Worm (Caenorhabditis elegans) whole organism, L1 larva: ENCODE data around the gene C45G9.9.
A peak's percentile ranks its signal among the peaks of the same experiment; 100 is the strongest.

Experiments
- C04F5.9 ChIP-seq: sonication (generic microtip); optimal IDR thresholded peaks from 2 replicates; lab custom pipeline; 2016; ENCODE audit warnings: missing genetic modification characterization, missing compliant biosample characterization
- C16A3.4 ChIP-seq: fragments of 150-350 bp; optimal IDR thresholded peaks from 2 replicates; lab custom pipeline; 2014; ENCODE audit warnings: missing biosample characterization, missing genetic modification characterization
- C34B4.2 ChIP-seq: sonication (generic microtip); optimal IDR thresholded peaks from 2 replicates; lab custom pipeline; 2017; ENCODE audit warnings: mild to moderate bottlenecking, missing genetic modification characterization, missing compliant biosample characterization
- F16B12.6 ChIP-seq: fragments of 150-350 bp; optimal IDR thresholded peaks from 2 replicates; lab custom pipeline; 2014; ENCODE audit warnings: missing biosample characterization, missing genetic modification characterization
- Y116A8C.19 ChIP-seq: sonication (generic microtip); optimal IDR thresholded peaks from 2 replicates; lab custom pipeline; 2016; ENCODE audit warnings: missing compliant biosample characterization, missing genetic modification characterization, borderline replicate concordance
- aha-1 ChIP-seq: fragments of 150-350 bp; optimal IDR thresholded peaks from 2 replicates; lab custom pipeline; 2014; ENCODE audit warnings: missing biosample characterization, missing genetic modification characterization
- aly-2 ChIP-seq: fragments of 150-350 bp; optimal IDR thresholded peaks from 2 replicates; lab custom pipeline; 2014; ENCODE audit warnings: missing biosample characterization, missing genetic modification characterization
- ceh-8 ChIP-seq: fragments of 200-800 bp; sonication (Bioruptor generic); optimal IDR thresholded peaks from 2 replicates; lab custom pipeline; 2018; ENCODE audit warnings: mild to moderate bottlenecking, missing genetic modification characterization, moderate library complexity, missing compliant biosample characterization
- ces-1 ChIP-seq: fragments of 150-350 bp; optimal IDR thresholded peaks from 2 replicates; lab custom pipeline; 2014; ENCODE audit warnings: missing biosample characterization, missing genetic modification reagents, missing genetic modification characterization
- dpl-1 ChIP-seq, 3 experiments: fragments of 150-350 bp in 2 of 3; sonication (generic microtip) in 1 of 3; optimal IDR thresholded peaks; 2 replicates each; lab custom pipeline; 2014 to 2017; ENCODE audit warnings: missing biosample characterization in 3 of 3, missing genetic modification characterization in 3 of 3, missing genetic modification reagents in 3 of 3
- efl-1 ChIP-seq, 4 experiments: fragments of 150-350 bp; optimal IDR thresholded peaks in 3 of 4; peaks in 1 of 4; 1 replicate in 1 of 4; 2 replicates in 3 of 4; lab custom pipeline; 2014; ENCODE audit warnings: missing biosample characterization in 2 of 4, missing genetic modification characterization in 2 of 4, missing genetic modification reagents in 2 of 4
- efl-3 ChIP-seq: fragments of 200-800 bp; sonication (Bioruptor generic); optimal IDR thresholded peaks from 2 replicates; lab custom pipeline; 2018; ENCODE audit warnings: mild to moderate bottlenecking, missing genetic modification characterization, missing compliant biosample characterization
- egl-27 ChIP-seq, 2 experiments: fragments of 150-350 bp in 1 of 2; sonication (generic microtip); optimal IDR thresholded peaks; 3 replicates each; lab custom pipeline; 2017 to 2018; ENCODE audit warnings: missing biosample characterization in 2 of 2, missing genetic modification characterization in 2 of 2, missing genetic modification reagents in 2 of 2
- ets-5 ChIP-seq: fragments of 200-800 bp; sonication (Bioruptor generic); IDR thresholded peaks from 2 replicates; pipeline ENCODE4 v1.3.6; 2022; ENCODE audit warnings: missing genetic modification characterization, missing compliant biosample characterization
- fkh-8 ChIP-seq: sonication (generic microtip); optimal IDR thresholded peaks from 2 replicates; lab custom pipeline; 2016; ENCODE audit warnings: mild to moderate bottlenecking, missing genetic modification characterization, missing compliant biosample characterization
- hlh-4 ChIP-seq: sonication (generic microtip); optimal IDR thresholded peaks from 2 replicates; lab custom pipeline; 2016; ENCODE audit warnings: mild to moderate bottlenecking, missing genetic modification characterization, missing compliant biosample characterization
- hpl-2 ChIP-seq: fragments of 150-350 bp; optimal IDR thresholded peaks from 2 replicates; lab custom pipeline; 2014; ENCODE audit warnings: missing biosample characterization, missing genetic modification reagents, missing genetic modification characterization
- irx-1 ChIP-seq: sonication (generic microtip); optimal IDR thresholded peaks from 2 replicates; lab custom pipeline; 2016; ENCODE audit warnings: missing genetic modification characterization, missing compliant biosample characterization
- isw-1 ChIP-seq: fragments of 200-800 bp; sonication (Bioruptor generic); IDR thresholded peaks from 2 replicates; pipeline ENCODE4 v1.3.6; 2022; ENCODE audit warnings: missing genetic modification characterization, missing compliant biosample characterization
- jun-1 ChIP-seq: fragments of 150-350 bp; optimal IDR thresholded peaks from 2 replicates; lab custom pipeline; 2014; ENCODE audit warnings: missing biosample characterization, missing genetic modification reagents, missing genetic modification characterization
- lin-13 ChIP-seq: fragments of 150-350 bp; optimal IDR thresholded peaks from 2 replicates; lab custom pipeline; 2014; ENCODE audit warnings: missing biosample characterization, missing genetic modification reagents, missing genetic modification characterization
- lin-14 ChIP-seq: fragments of 200-800 bp; sonication (Bioruptor generic); optimal IDR thresholded peaks from 2 replicates; lab custom pipeline; 2018; ENCODE audit warnings: mild to moderate bottlenecking, missing genetic modification characterization, moderate library complexity, missing compliant biosample characterization
- lin-15B ChIP-seq: fragments of 150-350 bp; sonication (generic microtip); optimal IDR thresholded peaks from 3 replicates; lab custom pipeline; 2014; ENCODE audit warnings: missing biosample characterization, missing genetic modification characterization
- lin-35 ChIP-seq, 2 experiments: fragments of 150-350 bp; optimal IDR thresholded peaks; 2 replicates each; lab custom pipeline; 2014; ENCODE audit warnings: missing biosample characterization in 2 of 2, missing genetic modification characterization in 2 of 2, missing genetic modification reagents in 2 of 2
- mab-9 ChIP-seq: fragments of 200-800 bp; sonication (Bioruptor generic); IDR thresholded peaks from 2 replicates; pipeline ENCODE4 v1.3.6; 2022; ENCODE audit warnings: missing genetic modification reagents, missing genetic modification characterization, missing compliant biosample characterization
- mep-1 ChIP-seq: fragments of 150-350 bp; optimal IDR thresholded peaks from 2 replicates; lab custom pipeline; 2014; ENCODE audit warnings: missing biosample characterization, missing genetic modification characterization
- nhr-19 ChIP-seq: fragments of 200-800 bp; sonication (Bioruptor generic); conservative IDR thresholded peaks from 2 replicates; pipeline ENCODE4 v1.3.6; 2022; ENCODE audit warnings: missing genetic modification characterization, missing compliant biosample characterization
- nhr-20 ChIP-seq: sonication (generic microtip); optimal IDR thresholded peaks from 2 replicates; lab custom pipeline; 2016; ENCODE audit warnings: mild to moderate bottlenecking, missing genetic modification characterization, missing compliant biosample characterization
- nhr-237 ChIP-seq: fragments of 150-350 bp; optimal IDR thresholded peaks from 2 replicates; lab custom pipeline; 2014; ENCODE audit warnings: missing biosample characterization, missing genetic modification characterization
- nhr-28 ChIP-seq: fragments of 150-350 bp; optimal IDR thresholded peaks from 2 replicates; lab custom pipeline; 2014; ENCODE audit warnings: missing biosample characterization, missing genetic modification characterization
- nhr-76 ChIP-seq: sonication (generic microtip); optimal IDR thresholded peaks from 2 replicates; lab custom pipeline; 2017; ENCODE audit warnings: missing biosample characterization, missing genetic modification characterization
- nhr-77 ChIP-seq: fragments of 150-350 bp; optimal IDR thresholded peaks from 2 replicates; lab custom pipeline; 2014; ENCODE audit warnings: missing biosample characterization, missing genetic modification characterization
- nhr-90 ChIP-seq: sonication (generic microtip); optimal IDR thresholded peaks from 2 replicates; lab custom pipeline; 2016; ENCODE audit warnings: mild to moderate bottlenecking, missing genetic modification characterization, missing compliant biosample characterization; ENCODE audit not compliant: poor library complexity
- pag-3 ChIP-seq: sonication (generic microtip); optimal IDR thresholded peaks from 2 replicates; lab custom pipeline; 2017; ENCODE audit warnings: missing genetic modification characterization, mild to moderate bottlenecking, missing compliant biosample characterization, antibody characterized with exemption, borderline replicate concordance; ENCODE audit not compliant: insufficient read depth
- pqm-1 ChIP-seq: sonication (generic microtip); optimal IDR thresholded peaks from 3 replicates; lab custom pipeline; 2017; ENCODE audit warnings: missing biosample characterization, missing genetic modification characterization
- rnt-1 ChIP-seq: sonication (generic microtip); optimal IDR thresholded peaks from 2 replicates; lab custom pipeline; 2016; ENCODE audit warnings: mild to moderate bottlenecking, missing genetic modification characterization, moderate library complexity, missing compliant biosample characterization
- skn-1 ChIP-seq: fragments of 150-350 bp; optimal IDR thresholded peaks from 2 replicates; lab custom pipeline; 2014; ENCODE audit warnings: missing biosample characterization, missing genetic modification characterization
- sup-37 ChIP-seq: fragments of 200-800 bp; sonication (Bioruptor generic); optimal IDR thresholded peaks from 2 replicates; lab custom pipeline; 2018; ENCODE audit warnings: mild to moderate bottlenecking, missing genetic modification characterization, missing compliant biosample characterization
- unc-30 ChIP-seq: sonication (generic microtip); optimal IDR thresholded peaks from 2 replicates; lab custom pipeline; 2017; ENCODE audit warnings: missing biosample characterization, missing genetic modification characterization
- unc-86 ChIP-seq: sonication (generic microtip); optimal IDR thresholded peaks from 2 replicates; lab custom pipeline; 2016; ENCODE audit warnings: missing genetic modification characterization, missing compliant biosample characterization
- unc-98 ChIP-seq: fragments of 200-800 bp; sonication (Bioruptor generic); IDR thresholded peaks from 2 replicates; pipeline ENCODE4 v1.3.6; 2022; ENCODE audit warnings: missing genetic modification characterization, missing compliant biosample characterization
- vab-15 ChIP-seq: sonication (generic microtip); optimal IDR thresholded peaks from 2 replicates; lab custom pipeline; 2017; ENCODE audit warnings: missing genotype, mild to moderate bottlenecking, missing genetic modification characterization, missing compliant biosample characterization
- zip-4 ChIP-seq: fragments of 200-800 bp; sonication (Bioruptor generic); optimal IDR thresholded peaks from 2 replicates; lab custom pipeline; 2018; ENCODE audit warnings: mild to moderate bottlenecking, missing genetic modification characterization, moderate library complexity, missing compliant biosample characterization
- ztf-11 ChIP-seq, 2 experiments: sonication (generic microtip); optimal IDR thresholded peaks; 2 replicates each; lab custom pipeline; 2016 to 2017; ENCODE audit warnings: missing genetic modification characterization in 2 of 2, missing biosample characterization in 1 of 2, missing compliant biosample characterization in 1 of 2
- ztf-4 ChIP-seq: fragments of 150-350 bp; optimal IDR thresholded peaks from 2 replicates; lab custom pipeline; 2014; ENCODE audit warnings: missing biosample characterization, missing genetic modification characterization

The C45G9.9 gene

DNA sequence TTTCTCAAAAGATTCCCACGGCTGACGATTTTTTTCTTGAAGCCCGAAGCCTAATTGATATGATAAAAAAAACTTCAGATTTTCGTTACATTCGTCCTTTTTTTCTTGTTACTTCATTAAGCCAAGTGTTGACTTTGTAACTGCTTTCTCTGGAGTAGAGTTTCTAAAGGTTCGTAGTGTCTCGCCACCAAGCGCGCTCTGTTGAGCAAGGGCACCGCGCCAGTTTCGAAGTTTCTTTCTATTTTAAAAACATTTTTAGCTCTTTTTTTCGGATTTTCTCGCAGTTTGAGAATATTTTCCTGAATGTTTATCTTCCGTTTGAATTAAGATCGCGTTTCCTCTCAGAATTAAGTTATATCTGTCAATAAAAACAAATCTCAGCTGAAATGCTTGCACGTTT lies 21.0 kb upstream of the C45G9.9 start:
- TF ChIP-seq hlh-4 (tag; lab: Kevin White, UChicago): no peak
- no peak for TF ChIP-seq aha-1 (tag; lab: Kevin White, UChicago)
- no peak for TF ChIP-seq nhr-76 (tag; lab: Kevin White, UChicago)
- no peak for TF ChIP-seq lin-13 (GFP tag; lab: Kevin White, UChicago)
- TF ChIP-seq mab-9 (GFP tag; lab: Robert Waterston, UW): no peak
- TF ChIP-seq efl-1 (optimal IDR thresholded peaks at IDR 0.05; lab: Kevin White, UChicago): peak; percentile 56 to 69
- peak in 1 of 2 experiments; percentile 27 for TF ChIP-seq efl-1 (GFP tag; optimal IDR thresholded peaks at IDR 0.05 in 1 of 2; lab: Kevin White, UChicago)
- TF ChIP-seq ztf-11 (tag; optimal IDR thresholded peaks at IDR 0.05; lab: Kevin White, UChicago): no peak
- TF ChIP-seq lin-35 (GFP tag; optimal IDR thresholded peaks at IDR 0.05; lab: Kevin White, UChicago): peak in 1 of 2 experiments; percentile 2
- no peak for TF ChIP-seq C34B4.2
- peak in 1 of 3 experiments; percentile 48 for TF ChIP-seq dpl-1 (GFP tag; optimal IDR thresholded peaks at IDR 0.05; lab: Kevin White, UChicago)
- TF ChIP-seq pqm-1 (tag; lab: Kevin White, UChicago): no peak

DNA sequence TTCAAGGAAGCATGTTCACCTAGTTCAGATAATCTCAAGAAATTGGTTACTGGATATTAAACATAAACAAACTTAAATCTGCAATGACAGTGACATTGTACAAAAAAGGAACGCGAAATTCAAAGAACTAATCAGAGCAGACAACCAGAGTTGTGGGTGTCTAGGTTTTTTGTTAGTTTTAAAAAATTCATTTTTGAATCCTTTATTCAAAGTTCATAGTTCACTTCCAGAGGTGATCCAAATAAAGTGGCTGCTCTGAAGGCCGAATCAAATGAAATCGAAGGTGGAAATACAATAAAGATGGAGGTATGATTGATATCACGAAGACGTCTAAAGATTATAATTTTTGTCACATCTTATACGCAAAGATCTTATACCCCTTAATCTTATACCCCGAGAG lies 18.8 kb upstream of the C45G9.9 start, which contains the start of gene ttbk-6:
TSS of gene ttbk-6 (plus strand) at position 301 of the 400 bp plus-strand sequence.
- TF ChIP-seq nhr-19 (GFP tag; lab: Robert Waterston, UW) (no peak), mab-9 (GFP tag; lab: Robert Waterston, UW) (no peak), Y116A8C.19 (tag; lab: Kevin White, UChicago) (no peak), nhr-90 (tag; lab: Kevin White, UChicago) (no peak), lin-13 (GFP tag; lab: Kevin White, UChicago) (no peak), nhr-28 (tag; lab: Kevin White, UChicago) (no peak), skn-1 (no peak), zip-4 (GFP tag; lab: Kevin White, UChicago) (no peak), aly-2 (no peak), C16A3.4 (no peak), unc-30 (tag; lab: Kevin White, UChicago) (no peak), isw-1 (GFP tag; lab: Robert Waterston, UW) (no peak), irx-1 (tag; lab: Kevin White, UChicago) (no peak), efl-3 (GFP tag; lab: Kevin White, UChicago) (no peak), unc-86 (tag; lab: Kevin White, UChicago) (no peak), ets-5 (no peak), sup-37 (GFP tag; lab: Kevin White, UChicago) (no peak), hlh-4 (tag; lab: Kevin White, UChicago) (no peak), rnt-1 (tag; lab: Kevin White, UChicago) (no peak)
- TF ChIP-seq, all 84 proteins: peak for 0

DNA sequence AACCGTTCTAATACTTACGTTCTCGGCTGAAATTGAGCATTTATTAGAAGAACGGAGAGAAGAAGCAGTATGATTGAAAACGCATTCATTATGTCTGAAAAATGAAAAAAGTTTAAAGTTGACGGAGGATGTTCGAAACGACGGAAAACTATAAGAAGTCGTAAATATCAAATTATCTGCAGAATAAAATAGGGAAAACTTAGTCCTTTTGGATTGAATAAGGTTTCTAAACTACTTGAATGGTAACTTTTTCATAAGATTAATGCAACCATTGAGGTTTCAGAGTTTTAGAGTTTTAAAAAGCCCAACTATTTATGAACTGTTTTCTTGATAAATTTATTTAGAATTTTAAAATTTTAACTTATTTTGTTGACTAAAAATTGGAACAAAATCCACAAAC lies 15.9 kb upstream of the C45G9.9 start, which contains the start of gene C45G9.12:
TSS of gene C45G9.12 (minus strand) at position 101 of the 400 bp plus-strand sequence.
- TF ChIP-seq efl-1 (optimal IDR thresholded peaks at IDR 0.05; lab: Kevin White, UChicago): no peak
- TF ChIP-seq efl-1 (GFP tag; optimal IDR thresholded peaks at IDR 0.05 in 1 of 2; lab: Kevin White, UChicago): peak in 1 of 2 experiments; percentile 21
- no peak for TF ChIP-seq irx-1 (tag; lab: Kevin White, UChicago)
- TF ChIP-seq dpl-1 (GFP tag; optimal IDR thresholded peaks at IDR 0.05; lab: Kevin White, UChicago): no peak
- TF ChIP-seq lin-15B (tag; lab: Kevin White, UChicago): no peak
- TF ChIP-seq F16B12.6 (tag; lab: Kevin White, UChicago): no peak
- no peak for TF ChIP-seq ceh-8 (GFP tag; lab: Kevin White, UChicago)
- no peak for TF ChIP-seq unc-98 (GFP tag; lab: Robert Waterston, UW)

DNA sequence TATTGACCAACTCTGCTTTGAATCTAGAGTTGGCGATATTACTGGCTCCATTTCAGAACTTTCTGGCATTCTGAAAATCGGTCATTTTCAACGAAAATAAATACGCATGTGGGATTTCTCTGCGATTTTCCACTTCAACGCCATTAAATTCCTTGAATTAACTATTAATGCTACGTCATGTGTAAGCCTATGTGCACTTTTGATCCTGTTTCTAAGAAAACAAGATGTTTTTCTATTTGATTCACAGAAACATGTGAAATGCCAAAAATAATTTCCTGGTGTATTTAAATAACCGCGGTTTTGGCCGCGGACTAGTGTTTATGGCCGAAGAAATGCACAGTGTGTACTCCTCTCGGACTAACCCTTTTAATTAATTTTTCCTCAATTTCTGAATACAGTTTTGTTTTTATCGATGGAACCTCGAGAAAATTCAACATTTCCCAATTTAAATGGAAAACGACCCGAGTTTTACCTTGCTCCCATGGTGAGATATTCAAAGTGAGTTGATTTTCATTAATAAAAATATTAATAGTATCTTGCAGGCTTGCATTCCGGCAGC lies 13.1 kb upstream of the C45G9.9 start, which contains the start of the genes C45G9.11 and C45G9.2:
TSS of gene C45G9.11 (minus strand) at position 51 of the 559 bp plus-strand sequence.
TSS of gene C45G9.2 (plus strand) at position 392 of the 559 bp plus-strand sequence.
- TF ChIP-seq vab-15 (peak; percentile 84), pag-3 (tag; lab: Kevin White, UChicago) (no peak), nhr-20 (tag; lab: Kevin White, UChicago) (peak; percentile 85), nhr-237 (tag; lab: Kevin White, UChicago) (no peak), ces-1 (GFP tag; lab: Kevin White, UChicago) (no peak), lin-14 (GFP tag; lab: Kevin White, UChicago) (peak; percentile 78), C04F5.9 (tag; lab: Kevin White, UChicago) (peak; percentile 84), egl-27 (tag; optimal IDR thresholded peaks at IDR 0.05; lab: Kevin White, UChicago) (no peak), hpl-2 (GFP tag; lab: Kevin White, UChicago) (no peak), fkh-8 (tag; lab: Kevin White, UChicago) (peak; percentile 68), rnt-1 (tag; lab: Kevin White, UChicago) (peak; percentile 98), unc-30 (tag; lab: Kevin White, UChicago) (no peak), unc-86 (tag; lab: Kevin White, UChicago) (peak; percentile 60), mep-1 (tag; lab: Kevin White, UChicago) (peak; percentile 77), ztf-4 (no peak), nhr-77 (tag; lab: Kevin White, UChicago) (peak; percentile 15), jun-1 (no peak)
